Worm (Caenorhabditis elegans): ENCODE results near the gene F31E3.2.

Gene F31E3.2

ce11 chrIII:6969781-6970342 is 3.9 kb upstream of the F31E3.2 start:
- peak; percentile 6 for TF ChIP-seq nhr-21 (tag; optimal IDR thresholded peaks at IDR 0.05)
- TF ChIP-seq ceh-16 (tag; optimal IDR thresholded peaks at IDR 0.05): no peak
- no peak for TF ChIP-seq nhr-12 (tag; optimal IDR thresholded peaks at IDR 0.05)
- no peak for TF ChIP-seq mab-5 (tag; optimal IDR thresholded peaks at IDR 0.05)
- no peak for TF ChIP-seq gmeb-1 (tag; optimal IDR thresholded peaks at IDR 0.05)
- TF ChIP-seq ztf-11 (tag; optimal IDR thresholded peaks at IDR 0.05): no peak
- TF ChIP-seq F13H6.1 (tag; optimal IDR thresholded peaks at IDR 0.05): no peak
- TF ChIP-seq ceh-82 (tag; optimal IDR thresholded peaks at IDR 0.05): no peak
- no peak for TF ChIP-seq nhr-129 (tag; optimal IDR thresholded peaks at IDR 0.05)
- TF ChIP-seq lin-13 (GFP tag; optimal IDR thresholded peaks at IDR 0.05): no peak
- TF ChIP-seq elt-1 (tag; optimal IDR thresholded peaks at IDR 0.05): no peak
- no peak for TF ChIP-seq peb-1 (tag; optimal IDR thresholded peaks at IDR 0.05)
- no peak for TF ChIP-seq dmd-4 (tag; optimal IDR thresholded peaks at IDR 0.05)
- TF ChIP-seq nhr-10 (tag; optimal IDR thresholded peaks at IDR 0.05): no peak
- TF ChIP-seq snpc-4 (tag; optimal IDR thresholded peaks at IDR 0.05): no peak
- TF ChIP-seq sma-9 (GFP tag; optimal IDR thresholded peaks at IDR 0.05): no peak
- no peak for TF ChIP-seq sma-9 (tag; optimal IDR thresholded peaks at IDR 0.05)
- no peak for TF ChIP-seq sma-3 (GFP tag; optimal IDR thresholded peaks at IDR 0.05)
- TF ChIP-seq nhr-11 (tag; optimal IDR thresholded peaks at IDR 0.05): no peak
- TF ChIP-seq nhr-25 (tag; optimal IDR thresholded peaks at IDR 0.05): no peak
- no peak for TF ChIP-seq nhr-77 (tag; optimal IDR thresholded peaks at IDR 0.05)
- no peak for TF ChIP-seq elt-3 (tag; optimal IDR thresholded peaks at IDR 0.05)
- no peak for TF ChIP-seq aly-2 (tag; optimal IDR thresholded peaks at IDR 0.05)
- peak in 1 of 2 experiments; percentile 2 for TF ChIP-seq lsy-2 (tag; optimal IDR thresholded peaks at IDR 0.05)
- peak; percentile 20 for TF ChIP-seq Y55F3AM.14 (GFP tag; optimal IDR thresholded peaks at IDR 0.05)
- no peak for TF ChIP-seq nhr-23 (tag; optimal IDR thresholded peaks at IDR 0.05)
- TF ChIP-seq ztf-1 (GFP tag; conservative IDR thresholded peaks at IDR 0.05): no peak

ce11 chrIII:6970744-6971143 is 3.0 kb upstream of the F31E3.2 start:
- TF ChIP-seq fos-1 (tag; optimal IDR thresholded peaks at IDR 0.05) (no peak), C34F6.9 (tag; optimal IDR thresholded peaks at IDR 0.05) (no peak), elt-1 (tag; optimal IDR thresholded peaks at IDR 0.05) (no peak), alr-1 (tag; optimal IDR thresholded peaks at IDR 0.05) (no peak), blmp-1 (tag; optimal IDR thresholded peaks at IDR 0.05; ENCODE audit: insufficient read depth) (no peak), mab-5 (tag; optimal IDR thresholded peaks at IDR 0.05) (no peak), snpc-4 (tag; optimal IDR thresholded peaks at IDR 0.05) (no peak), ama-1 (optimal IDR thresholded peaks at IDR 0.05) (no peak)

ce11 chrIII:6971662-6972284 is 2.0 kb upstream of the F31E3.2 start, which contains the start of the genes eef-1A.1 and rfc-4:
TSS of gene eef-1A.1 (minus strand) at chrIII:6971712.
TSS of gene rfc-4 (plus strand) at chrIII:6972253.
- TF ChIP-seq fos-1 (tag; optimal IDR thresholded peaks at IDR 0.05) (peak; percentile 98), unc-62 (GFP tag; optimal IDR thresholded peaks at IDR 0.05) (no peak), nhr-237 (tag; optimal IDR thresholded peaks at IDR 0.05) (peak; percentile 47), F13H6.1 (tag; optimal IDR thresholded peaks at IDR 0.05) (peak; percentile 87), aly-2 (tag; optimal IDR thresholded peaks at IDR 0.05) (no peak), blmp-1 (tag; optimal IDR thresholded peaks at IDR 0.05; ENCODE audit: insufficient read depth) (peak; percentile 86), ZK546.5 (tag; optimal IDR thresholded peaks at IDR 0.05) (peak; percentile 98), nhr-10 (tag; optimal IDR thresholded peaks at IDR 0.05) (peak; percentile 18), lin-11 (tag; optimal IDR thresholded peaks at IDR 0.05) (peak; percentile 98), ztf-4 (tag; optimal IDR thresholded peaks at IDR 0.05) (peak; percentile 88), nhr-12 (tag; optimal IDR thresholded peaks at IDR 0.05) (peak; percentile 68), mbf-1 (tag; optimal IDR thresholded peaks at IDR 0.05) (no peak), sma-3 (GFP tag; optimal IDR thresholded peaks at IDR 0.05) (peak; percentile 98), nhr-25 (tag; optimal IDR thresholded peaks at IDR 0.05) (peak; percentile 98), dmd-4 (tag; optimal IDR thresholded peaks at IDR 0.05) (no peak), nhr-11 (tag; optimal IDR thresholded peaks at IDR 0.05) (no peak), skn-1 (tag; optimal IDR thresholded peaks at IDR 0.05) (peak; percentile 91), nhr-129 (tag; optimal IDR thresholded peaks at IDR 0.05) (peak; percentile 99), lin-39 (tag; optimal IDR thresholded peaks at IDR 0.05) (no peak), sma-9 (GFP tag; optimal IDR thresholded peaks at IDR 0.05) (peak; percentile 93), sma-9 (tag; optimal IDR thresholded peaks at IDR 0.05) (no peak), nhr-77 (tag; optimal IDR thresholded peaks at IDR 0.05) (peak; percentile 71), lsy-2 (tag; optimal IDR thresholded peaks at IDR 0.05) (peak; percentile 98 to 100), ceh-82 (tag; optimal IDR thresholded peaks at IDR 0.05) (peak; percentile 81), peb-1 (tag; optimal IDR thresholded peaks at IDR 0.05) (no peak), ceh-16 (tag; optimal IDR thresholded peaks at IDR 0.05) (peak; percentile 87), Y55F3AM.14 (GFP tag; optimal IDR thresholded peaks at IDR 0.05) (peak; percentile 88), ztf-1 (GFP tag; conservative IDR thresholded peaks at IDR 0.05) (no peak), elt-3 (tag; optimal IDR thresholded peaks at IDR 0.05) (no peak), ztf-11 (tag; optimal IDR thresholded peaks at IDR 0.05) (no peak), ama-1 (optimal IDR thresholded peaks at IDR 0.05) (peak; percentile 90), R02D3.7 (tag; optimal IDR thresholded peaks at IDR 0.05) (peak; percentile 79), elt-1 (tag; optimal IDR thresholded peaks at IDR 0.05) (no peak), mab-5 (tag; optimal IDR thresholded peaks at IDR 0.05) (peak; percentile 92), zag-1 (tag; optimal IDR thresholded peaks at IDR 0.05) (peak; percentile 83), nhr-6 (tag; optimal IDR thresholded peaks at IDR 0.05) (peak; percentile 97), gmeb-1 (tag; optimal IDR thresholded peaks at IDR 0.05) (peak; percentile 97), unc-55 (GFP tag; optimal IDR thresholded peaks at IDR 0.05) (peak; percentile 99), sem-4 (tag; optimal IDR thresholded peaks at IDR 0.05) (peak; percentile 96), nhr-23 (tag; optimal IDR thresholded peaks at IDR 0.05) (no peak)

All from whole organism, L2 larva.